Fruit fly (Drosophila melanogaster) whole organism, pupa: ENCODE measurements around the gene Indy.

ENCODE experiments used
- CG10348 ChIP-seq: fragments of 200-800 bp; sonication (Bioruptor generic); IDR thresholded peaks from 2 replicates; pipeline ENCODE4 v1.3.6; 2022; ENCODE audit warnings: missing biosample characterization, missing genetic modification characterization
- CG13204 ChIP-seq: fragments of 200-800 bp; sonication (Bioruptor generic); optimal IDR thresholded peaks from 2 replicates; lab custom pipeline; 2018; ENCODE audit warnings: missing biosample characterization, mild to moderate bottlenecking, missing genetic modification characterization, moderate library complexity
- CG15710 ChIP-seq: fragments of 200-800 bp; sonication (Bioruptor generic); optimal IDR thresholded peaks from 2 replicates; lab custom pipeline; 2018; ENCODE audit warnings: missing biosample characterization, mild to moderate bottlenecking, missing genetic modification characterization, moderate library complexity
- EcR ChIP-seq: fragments of 200-800 bp; sonication (Bioruptor generic); optimal IDR thresholded peaks from 3 replicates; lab custom pipeline; 2019; ENCODE audit warnings: missing biosample characterization, missing genetic modification characterization, mild to moderate bottlenecking, moderate library complexity, missing genetic modification reagents
- Ets98B ChIP-seq: fragments of 200-800 bp; sonication (Bioruptor generic); IDR thresholded peaks from 2 replicates; pipeline ENCODE4 v1.3.6; 2022; ENCODE audit warnings: missing biosample characterization, missing genetic modification characterization
- Pif1A ChIP-seq: fragments of 200-800 bp; sonication (Bioruptor generic); optimal IDR thresholded peaks from 3 replicates; lab custom pipeline; 2016; ENCODE audit warnings: missing biosample characterization, missing genetic modification characterization
- Pif1B ChIP-seq: fragments of 200-800 bp; sonication (Bioruptor generic); optimal IDR thresholded peaks from 3 replicates; lab custom pipeline; 2016; ENCODE audit warnings: missing biosample characterization, missing genetic modification characterization
- fd96Ca ChIP-seq: fragments of 200-800 bp; sonication (Bioruptor generic); IDR thresholded peaks from 3 replicates; pipeline ENCODE4 v1.3.6; 2022; ENCODE audit warnings: missing biosample characterization, missing genetic modification characterization
- gl ChIP-seq: fragments of 200-800 bp; sonication (Bioruptor generic); optimal IDR thresholded peaks from 2 replicates; lab custom pipeline; 2018; ENCODE audit warnings: missing biosample characterization, mild to moderate bottlenecking, missing genetic modification characterization
- rn ChIP-seq: fragments of 200-800 bp; sonication (Bioruptor generic); IDR thresholded peaks from 2 replicates; pipeline ENCODE4 v1.3.6; 2022; ENCODE audit warnings: missing biosample characterization, missing genetic modification characterization

DNA sequence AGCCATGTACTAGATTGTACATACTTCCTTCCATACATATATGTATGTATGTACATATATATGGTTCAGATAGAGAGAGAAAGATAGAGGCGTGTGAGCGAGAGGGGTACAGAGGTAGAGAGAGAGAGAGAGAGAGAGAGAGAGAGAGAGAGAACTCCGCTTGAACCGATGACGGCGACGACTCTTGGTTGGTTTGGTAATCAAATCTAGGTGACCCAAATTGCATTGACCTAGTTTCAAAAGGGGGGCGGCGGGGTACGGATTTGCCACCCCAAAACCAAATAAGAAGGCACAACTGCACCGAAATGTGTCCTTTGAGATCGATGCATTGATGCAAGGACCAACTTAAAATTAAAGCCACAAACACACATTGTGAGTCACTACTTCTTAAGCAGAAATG lies 58.2 kb downstream of the Indy start:
- TF ChIP-seq Pif1B (GFP tag; lab: Kevin White, UChicago) (no peak), rn (GFP tag; lab: Robert Waterston, UW) (no peak), Pif1A (GFP tag; lab: Kevin White, UChicago) (no peak), gl (no peak), CG15710 (no peak), CG10348 (GFP tag; lab: Robert Waterston, UW) (no peak), CG13204 (GFP tag; lab: Kevin White, UChicago) (no peak), EcR (GFP tag; lab: Kevin White, UChicago) (no peak), fd96Ca (no peak), Ets98B (GFP tag; lab: Robert Waterston, UW) (no peak)
